Fruit fly (Drosophila melanogaster) S2 (cell line): ENCODE results near the gene CG14298.

Source experiments
- CG8478 ChIP-seq: fragments of >200 bp; optimal IDR thresholded peaks from 2 replicates; lab custom pipeline; 2018
- CTCF ChIP-seq, 2 experiments: fragments of >200 bp; optimal IDR thresholded peaks; 2 replicates each; lab custom pipeline; 2018

dm6 chr3R:18916715-18917253 is 41.5 kb downstream of the CG14298 start:
- TF ChIP-seq CG8478 (lab: Kevin White, UChicago) (no peak), CTCF (optimal IDR thresholded peaks at IDR 0.05; lab: Kevin White, UChicago) (no peak)
